Fruit fly (Drosophila melanogaster) whole organism, prepupa: ENCODE measurements around the gene CG43229.

Experiments
- Blimp-1 ChIP-seq: fragments of 200-800 bp; sonication (Bioruptor generic); optimal IDR thresholded peaks from 3 replicates; lab custom pipeline; 2017; ENCODE audit warnings: missing biosample characterization, missing genetic modification characterization, mild to moderate bottlenecking, moderate library complexity, missing genetic modification reagents
- CG8319 ChIP-seq: fragments of 200-800 bp; sonication (Bioruptor generic); optimal IDR thresholded peaks from 3 replicates; lab custom pipeline; 2016; ENCODE audit warnings: missing biosample characterization, missing genetic modification characterization
- Gug ChIP-seq: fragments of 200-800 bp; sonication (Bioruptor generic); IDR thresholded peaks from 2 replicates; pipeline ENCODE4 v1.3.6; 2022; ENCODE audit warnings: missing biosample characterization, missing genetic modification characterization
- OdsH ChIP-seq: fragments of 200-800 bp; sonication (Bioruptor generic); optimal IDR thresholded peaks from 3 replicates; lab custom pipeline; 2016; ENCODE audit warnings: missing biosample characterization, missing genetic modification characterization
- cyc ChIP-seq: fragments of 200-800 bp; sonication (Bioruptor generic); optimal IDR thresholded peaks from 3 replicates; lab custom pipeline; 2016; ENCODE audit warnings: missing biosample characterization, missing genetic modification characterization
- fkh ChIP-seq: fragments of 200-800 bp; sonication (Bioruptor generic); optimal IDR thresholded peaks from 3 replicates; lab custom pipeline; 2017; ENCODE audit warnings: missing biosample characterization, mild to moderate bottlenecking, missing genetic modification characterization, moderate library complexity

DNA sequence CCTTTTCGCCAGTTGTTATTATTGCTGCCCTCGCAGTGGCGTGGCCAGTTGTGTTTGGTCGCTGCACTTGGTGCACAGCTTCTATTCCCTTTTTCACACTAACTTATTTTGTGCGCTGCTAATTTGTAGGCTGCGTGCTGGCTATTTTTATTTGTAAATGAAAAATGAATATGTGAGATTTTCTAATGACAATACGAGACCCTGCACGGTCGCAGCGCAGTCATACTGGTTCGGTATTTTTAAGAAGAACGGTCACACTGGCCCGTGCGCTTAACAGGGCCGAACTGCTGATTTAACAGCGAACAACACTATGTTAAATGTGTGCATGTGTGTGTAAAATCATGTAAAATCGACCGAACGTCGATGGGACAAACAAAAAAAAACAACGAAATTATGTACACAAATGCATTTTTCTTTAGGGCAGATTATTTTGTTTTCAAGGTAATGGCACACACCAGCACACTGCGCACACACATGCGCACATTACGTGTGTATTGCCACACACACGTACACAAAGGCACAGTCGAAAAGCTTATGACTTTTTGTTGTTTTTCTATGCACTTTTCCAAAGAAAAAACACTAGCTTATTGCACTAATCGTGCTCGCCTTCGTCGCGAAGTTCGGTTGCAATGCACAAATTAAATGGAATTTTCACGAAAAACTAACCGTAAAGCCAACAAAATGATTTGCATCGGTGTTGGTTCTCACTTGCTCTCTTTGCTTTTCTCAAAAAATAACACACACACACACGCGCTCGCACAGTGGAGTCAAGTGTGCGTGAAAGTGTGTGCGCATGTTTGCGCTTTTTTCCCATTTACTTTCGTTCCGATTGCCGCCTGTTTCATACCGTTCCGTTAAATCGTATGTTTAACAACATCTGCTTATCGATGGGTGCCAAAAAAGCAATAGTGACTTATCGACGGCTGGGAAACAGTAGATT lies 1.2 kb upstream of the CG43229 start, which contains the start of gene ari-1:
- TF ChIP-seq Gug (GFP tag; lab: Robert Waterston, UW) (no peak), CG8319 (no peak), Blimp-1 (GFP tag; lab: Kevin White, UChicago) (no peak), cyc (GFP tag; lab: Kevin White, UChicago) (no peak), OdsH (GFP tag; lab: Kevin White, UChicago) (no peak), fkh (GFP tag; lab: Kevin White, UChicago) (peak; percentile 47)
